Fruit fly (Drosophila melanogaster) whole organism, embryonic: ENCODE measurements around the gene CG4820.
A peak's percentile ranks its signal among the peaks of the same experiment; 100 is the strongest.

ENCODE experiments used
- Asciz ChIP-seq: fragments of 200-800 bp; sonication (Bioruptor generic); optimal IDR thresholded peaks from 2 replicates; lab custom pipeline; 2017; ENCODE audit warnings: missing biosample characterization, mild to moderate bottlenecking, missing genetic modification characterization, missing genetic modification reagents
- BEAF-32 ChIP-seq: fragments of 200-800 bp; sonication (Bioruptor generic); optimal IDR thresholded peaks from 3 replicates; lab custom pipeline; 2017; ENCODE audit warnings: missing biosample characterization, missing genetic modification characterization, mild to moderate bottlenecking, moderate library complexity, missing genetic modification reagents
- CG10366 ChIP-seq: fragments of 200-800 bp; sonication (Bioruptor generic); IDR thresholded peaks from 2 replicates; pipeline ENCODE4 v1.3.6; 2022; ENCODE audit warnings: missing biosample characterization, missing genetic modification characterization
- CG10431 ChIP-seq: fragments of 200-800 bp; sonication (Bioruptor generic); optimal IDR thresholded peaks from 3 replicates; lab custom pipeline; 2018; ENCODE audit warnings: missing biosample characterization, mild to moderate bottlenecking, missing genetic modification characterization
- CG10565 ChIP-seq: fragments of 200-800 bp; sonication (Bioruptor generic); optimal IDR thresholded peaks from 3 replicates; lab custom pipeline; 2016; ENCODE audit warnings: missing biosample characterization, mild to moderate bottlenecking, missing genetic modification characterization
- CG1233 ChIP-seq: fragments of 200-800 bp; sonication (Bioruptor generic); optimal IDR thresholded peaks from 4 replicates; lab custom pipeline; 2018; ENCODE audit warnings: missing biosample characterization, mild to moderate bottlenecking, missing genetic modification characterization
- CG15514 ChIP-seq: fragments of 200-800 bp; sonication (Bioruptor generic); optimal IDR thresholded peaks from 3 replicates; lab custom pipeline; 2017; ENCODE audit warnings: missing biosample characterization, missing genetic modification characterization, mild to moderate bottlenecking, moderate library complexity, missing genetic modification reagents
- CG17385 ChIP-seq: fragments of 200-800 bp; sonication (Bioruptor generic); optimal IDR thresholded peaks from 3 replicates; lab custom pipeline; 2018; ENCODE audit warnings: missing biosample characterization, mild to moderate bottlenecking, missing genetic modification characterization
- CG17568 ChIP-seq: fragments of 200-800 bp; sonication (Bioruptor generic); optimal IDR thresholded peaks from 2 replicates; lab custom pipeline; 2018; ENCODE audit warnings: missing biosample characterization, mild to moderate bottlenecking, missing genetic modification characterization, moderate library complexity
- CG17912 ChIP-seq: fragments of 200-800 bp; sonication (Bioruptor generic); optimal IDR thresholded peaks from 2 replicates; lab custom pipeline; 2018; ENCODE audit warnings: missing biosample characterization, mild to moderate bottlenecking, missing genetic modification characterization
- CG1792 ChIP-seq: fragments of 200-800 bp; sonication (Bioruptor generic); optimal IDR thresholded peaks from 2 replicates; lab custom pipeline; 2016; ENCODE audit warnings: missing biosample characterization, missing genetic modification characterization
- CG18476 ChIP-seq: fragments of 200-800 bp; sonication (Bioruptor generic); optimal IDR thresholded peaks from 2 replicates; lab custom pipeline; 2016; ENCODE audit warnings: missing biosample characterization, mild to moderate bottlenecking, missing genetic modification characterization
- CG2678 ChIP-seq: fragments of 200-800 bp; sonication (Bioruptor generic); optimal IDR thresholded peaks from 3 replicates; lab custom pipeline; 2019; ENCODE audit warnings: missing biosample characterization, mild to moderate bottlenecking, missing genetic modification characterization, moderate library complexity
- CG31224 ChIP-seq: fragments of 200-800 bp; sonication (Bioruptor generic); IDR thresholded peaks from 2 replicates; pipeline ENCODE4 v1.3.6; 2022; ENCODE audit warnings: missing biosample characterization, missing genetic modification characterization
- CG34224 ChIP-seq: fragments of 200-800 bp; sonication (Bioruptor generic); IDR thresholded peaks from 3 replicates; pipeline ENCODE4 v1.3.6; 2022; ENCODE audit warnings: missing biosample characterization, missing genetic modification characterization; ENCODE audit not compliant: partially characterized antibody
- CG4282 ChIP-seq: fragments of 200-800 bp; sonication (Bioruptor generic); optimal IDR thresholded peaks from 2 replicates; lab custom pipeline; 2016; ENCODE audit warnings: missing biosample characterization, missing genetic modification characterization
- CG4730 ChIP-seq: fragments of 200-800 bp; sonication (Bioruptor generic); IDR thresholded peaks from 2 replicates; pipeline ENCODE4 v1.3.6; 2022; ENCODE audit warnings: missing biosample characterization, missing genetic modification characterization
- CG4820 ChIP-seq: fragments of 200-800 bp; sonication (Bioruptor generic); optimal IDR thresholded peaks from 3 replicates; lab custom pipeline; 2016; ENCODE audit warnings: missing biosample characterization, missing genetic modification characterization
- CG6175 ChIP-seq: fragments of 200-800 bp; sonication (Bioruptor generic); IDR thresholded peaks from 3 replicates; pipeline ENCODE4 v1.3.6; 2022; ENCODE audit warnings: missing biosample characterization, missing genetic modification characterization
- CG6813 ChIP-seq: fragments of 200-800 bp; sonication (Bioruptor generic); optimal IDR thresholded peaks from 2 replicates; lab custom pipeline; 2017; ENCODE audit warnings: missing biosample characterization, missing genetic modification characterization, mild to moderate bottlenecking, moderate library complexity, missing genetic modification reagents
- CG7987 ChIP-seq: fragments of 200-800 bp; sonication (Bioruptor generic); optimal IDR thresholded peaks from 2 replicates; lab custom pipeline; 2018; ENCODE audit warnings: missing biosample characterization, mild to moderate bottlenecking, missing genetic modification characterization, moderate library complexity
- CG8478 ChIP-seq: fragments of >200 bp; optimal IDR thresholded peaks from 2 replicates; lab custom pipeline; 2018
- CG8944 ChIP-seq: fragments of 200-800 bp; sonication (Bioruptor generic); optimal IDR thresholded peaks from 3 replicates; lab custom pipeline; 2016; ENCODE audit warnings: missing biosample characterization, missing genetic modification characterization
- CG9876 ChIP-seq: fragments of 200-800 bp; sonication (Bioruptor generic); optimal IDR thresholded peaks from 2 replicates; lab custom pipeline; 2016; ENCODE audit warnings: missing biosample characterization, missing genetic modification characterization
- Dip3 ChIP-seq: fragments of 200-800 bp; sonication (Bioruptor generic); optimal IDR thresholded peaks from 3 replicates; lab custom pipeline; 2016; ENCODE audit warnings: missing biosample characterization, missing genetic modification characterization
- Drgx ChIP-seq: fragments of 200-800 bp; sonication (Bioruptor generic); IDR thresholded peaks from 2 replicates; pipeline ENCODE4 v1.3.6; 2022; ENCODE audit warnings: missing biosample characterization, missing genetic modification characterization
- E2f1 ChIP-seq: fragments of 200-800 bp; sonication (Bioruptor generic); IDR thresholded peaks from 2 replicates; pipeline ENCODE4 v1.3.6; 2022; ENCODE audit warnings: missing biosample characterization, missing genetic modification characterization
- E2f2 ChIP-seq: fragments of 200-800 bp; sonication (Bioruptor generic); IDR thresholded peaks from 2 replicates; pipeline ENCODE4 v1.3.6; 2022; ENCODE audit warnings: missing biosample characterization, missing genetic modification characterization
- Ets97D ChIP-seq: fragments of 200-800 bp; sonication (Bioruptor generic); optimal IDR thresholded peaks from 3 replicates; lab custom pipeline; 2016; ENCODE audit warnings: missing biosample characterization, missing genetic modification characterization
- H2.0 ChIP-seq: fragments of 200-800 bp; sonication (Bioruptor generic); IDR thresholded peaks from 2 replicates; pipeline ENCODE4 v1.3.6; 2022; ENCODE audit warnings: missing biosample characterization, missing genetic modification characterization
- Hey ChIP-seq: fragments of 200-800 bp; sonication (Bioruptor generic); optimal IDR thresholded peaks from 3 replicates; lab custom pipeline; 2018; ENCODE audit warnings: missing biosample characterization, mild to moderate bottlenecking, missing genetic modification characterization
- Mes4 ChIP-seq: fragments of 200-800 bp; sonication (Bioruptor generic); optimal IDR thresholded peaks from 2 replicates; lab custom pipeline; 2016; ENCODE audit warnings: missing biosample characterization, missing genetic modification characterization
- Nf-YB ChIP-seq: fragments of 200-800 bp; sonication (Bioruptor generic); optimal IDR thresholded peaks from 3 replicates; lab custom pipeline; 2019; ENCODE audit warnings: missing biosample characterization, mild to moderate bottlenecking, missing genetic modification characterization, moderate library complexity
- Usf ChIP-seq: fragments of 200-800 bp; sonication (Bioruptor generic); optimal IDR thresholded peaks from 2 replicates; lab custom pipeline; 2017; ENCODE audit warnings: missing genotype, missing biosample characterization, missing genetic modification characterization
- Xrp1 ChIP-seq: fragments of 200-800 bp; sonication (Bioruptor generic); IDR thresholded peaks from 2 replicates; pipeline ENCODE4 v1.3.6; 2022; ENCODE audit warnings: missing biosample characterization, missing genetic modification characterization
- ara ChIP-seq: fragments of 200-800 bp; sonication (Bioruptor generic); IDR thresholded peaks from 2 replicates; pipeline ENCODE4 v1.3.6; 2022; ENCODE audit warnings: missing biosample characterization, missing genetic modification characterization
- bowl ChIP-seq: fragments of 200-800 bp; sonication (Bioruptor generic); IDR thresholded peaks from 2 replicates; pipeline ENCODE4 v1.3.6; 2022; ENCODE audit warnings: missing biosample characterization, missing genetic modification characterization
- br ChIP-seq: fragments of >200 bp; optimal IDR thresholded peaks from 2 replicates; lab custom pipeline; 2017
- gcm2 ChIP-seq: fragments of 200-800 bp; sonication (Bioruptor generic); optimal IDR thresholded peaks from 2 replicates; lab custom pipeline; 2016; ENCODE audit warnings: missing biosample characterization, missing genetic modification characterization
- gfzf ChIP-seq: fragments of 200-800 bp; sonication (Bioruptor generic); optimal IDR thresholded peaks from 2 replicates; lab custom pipeline; 2016; ENCODE audit warnings: missing biosample characterization, mild to moderate bottlenecking, missing genetic modification characterization, moderate library complexity
- gsb-n ChIP-seq: fragments of 200-800 bp; sonication (Bioruptor generic); optimal IDR thresholded peaks from 3 replicates; lab custom pipeline; 2018; ENCODE audit warnings: missing biosample characterization, mild to moderate bottlenecking, missing genetic modification characterization
- hb ChIP-seq: fragments of 200-800 bp; sonication (Bioruptor generic); IDR thresholded peaks from 3 replicates; pipeline ENCODE4 v1.3.6; 2022; ENCODE audit warnings: missing biosample characterization, missing genetic modification characterization; ENCODE audit not compliant: partially characterized antibody
- lmd ChIP-seq: fragments of 200-800 bp; sonication (Bioruptor generic); IDR thresholded peaks from 2 replicates; pipeline ENCODE4 v1.3.6; 2022; ENCODE audit warnings: missing biosample characterization, missing genetic modification characterization
- lola ChIP-seq, 3 experiments: fragments of >200 bp in 2 of 3; fragments of 200-800 bp in 1 of 3; sonication (Bioruptor generic) in 1 of 3; optimal IDR thresholded peaks; 2 replicates each; lab custom pipeline; 2017 to 2019; ENCODE audit warnings: missing biosample characterization in 3 of 3, missing genetic modification characterization in 3 of 3, mild to moderate bottlenecking in 1 of 3, moderate library complexity in 1 of 3
- row ChIP-seq: fragments of 200-800 bp; sonication (Bioruptor generic); IDR thresholded peaks from 3 replicates; pipeline ENCODE4 v1.3.6; 2022; ENCODE audit warnings: missing biosample characterization, missing genetic modification characterization
- tap ChIP-seq: fragments of 200-800 bp; optimal IDR thresholded peaks from 3 replicates; lab custom pipeline; 2019; ENCODE audit warnings: missing biosample characterization, mild to moderate bottlenecking, missing genetic modification characterization, moderate library complexity
- toy ChIP-seq: fragments of 200-800 bp; sonication (Bioruptor generic); IDR thresholded peaks from 2 replicates; pipeline ENCODE4 v1.3.6; 2022; ENCODE audit warnings: missing biosample characterization, missing genetic modification characterization
- trh ChIP-seq: fragments of 200-800 bp; sonication (Bioruptor generic); optimal IDR thresholded peaks from 2 replicates; lab custom pipeline; 2016; ENCODE audit warnings: missing biosample characterization, missing genetic modification characterization
- z ChIP-seq: fragments of 200-800 bp; sonication (Bioruptor generic); IDR thresholded peaks from 3 replicates; pipeline ENCODE4 v1.3.6; 2022; ENCODE audit warnings: missing biosample characterization, missing genetic modification characterization

Gene CG4820

DNA sequence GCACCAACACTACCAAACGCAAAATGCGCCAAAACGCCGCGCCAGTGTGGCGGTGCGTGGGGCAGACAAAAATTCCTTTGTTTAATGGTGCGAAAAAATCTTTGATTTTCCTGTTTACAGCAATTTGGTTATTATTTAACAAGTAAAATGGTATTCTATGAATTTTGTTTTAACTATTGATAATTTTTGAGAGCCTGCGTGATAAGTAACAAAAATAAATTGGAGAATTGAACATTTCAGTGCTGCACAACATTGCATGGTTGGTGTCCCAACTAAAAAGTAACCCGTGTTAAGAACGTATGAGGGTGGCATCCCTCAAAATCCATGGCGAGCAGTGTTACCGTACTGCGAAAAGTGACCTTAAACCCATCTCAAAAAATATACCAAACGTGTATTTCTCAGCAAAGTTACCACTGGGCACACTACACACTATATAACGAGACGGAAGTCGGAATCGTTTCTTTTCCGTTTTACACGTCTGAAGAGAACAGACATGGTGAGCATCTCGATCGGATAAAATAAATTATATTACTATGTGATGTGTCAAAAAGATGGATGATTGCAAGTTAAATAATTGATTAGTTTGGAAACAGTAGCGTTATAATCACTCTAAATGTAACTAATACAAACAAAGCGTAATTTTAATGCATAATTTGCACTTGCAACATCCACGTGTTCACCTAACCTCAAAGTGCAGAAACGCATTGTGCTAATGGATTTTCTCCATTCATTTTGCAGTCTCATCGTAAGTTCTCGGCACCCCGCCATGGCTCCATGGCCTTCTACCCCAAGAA is 5.3 kb downstream of the CG4820 start, which contains the start of the genes CG6693 and RpL3 (continued):
- TF ChIP-seq CG2678: peak; percentile 82
- peak; percentile 61; the same call in 1 of the 2 replicates for TF ChIP-seq bowl (GFP tag; lab: Robert Waterston, UW)
- TF ChIP-seq toy (GFP tag; lab: Robert Waterston, UW): peak; percentile 53
- peak; percentile 90 for TF ChIP-seq CG6813 (GFP tag; lab: Kevin White, UChicago)
- TF ChIP-seq gcm2: peak; percentile 66
- TF ChIP-seq lmd: no peak; the same call in 1 of the 2 replicates
- TF ChIP-seq z (GFP tag; lab: Robert Waterston, UW): peak; percentile 56; the same call in 1 of the 3 replicates
- TF ChIP-seq gsb-n (tag; lab: Kevin White, UChicago): peak; percentile 76
- TF ChIP-seq lola (GFP tag; optimal IDR thresholded peaks at IDR 0.05; lab: Kevin White, UChicago): no peak
- TF ChIP-seq H2.0: peak; percentile 47
- no peak for TF ChIP-seq Usf (GFP tag; lab: Kevin White, UChicago)
- TF ChIP-seq CG10431 (GFP tag; lab: Kevin White, UChicago): peak; percentile 88
- TF ChIP-seq CG34224 (GFP tag; lab: Robert Waterston, UW): no peak; the same call in 2 of the 3 replicates
- TF ChIP-seq Ets97D (GFP tag; lab: Kevin White, UChicago): peak; percentile 98
- TF ChIP-seq E2f2: peak; percentile 82
- peak; percentile 48 for TF ChIP-seq trh (GFP tag; lab: Kevin White, UChicago)
- TF ChIP-seq hb (GFP tag; lab: Robert Waterston, UW): no peak
- peak; percentile 76 for TF ChIP-seq CG17912
- peak; percentile 28; the same call in 1 of the 2 replicates for TF ChIP-seq ara (GFP tag; lab: Robert Waterston, UW)
- TF ChIP-seq Nf-YB (GFP tag; lab: Kevin White, UChicago): peak; percentile 56
- TF ChIP-seq CG4820 (GFP tag; lab: Kevin White, UChicago): peak; percentile 54
- TF ChIP-seq Hey (tag; lab: Kevin White, UChicago): peak; percentile 66
- no peak for TF ChIP-seq CG10565 (GFP tag; lab: Kevin White, UChicago)
- TF ChIP-seq CG10366 (GFP tag; lab: Robert Waterston, UW): peak; percentile 27; the same call in 1 of the 2 replicates
- TF ChIP-seq Drgx (GFP tag; lab: Robert Waterston, UW): peak; percentile 47; the same call in 1 of the 2 replicates
- TF ChIP-seq CG1233 (GFP tag; lab: Kevin White, UChicago): peak; percentile 79
- peak; percentile 95 for TF ChIP-seq CG7987 (GFP tag; lab: Kevin White, UChicago)
- peak; percentile 4 for TF ChIP-seq CG8944 (GFP tag; lab: Kevin White, UChicago)
- TF ChIP-seq CG6175 (GFP tag; lab: Robert Waterston, UW): peak; percentile 36; the same call in 1 of the 3 replicates
- peak; percentile 5 for TF ChIP-seq CG4282 (GFP tag; lab: Kevin White, UChicago)
- TF ChIP-seq Asciz: peak; percentile 86
- peak; percentile 87 for TF ChIP-seq CG15514 (GFP tag; lab: Kevin White, UChicago)
- TF ChIP-seq Dip3: peak; percentile 44
- TF ChIP-seq CG1792 (GFP tag; lab: Kevin White, UChicago): no peak
- TF ChIP-seq CG8478 (lab: Kevin White, UChicago): peak; percentile 69
- TF ChIP-seq BEAF-32 (GFP tag; lab: Kevin White, UChicago): peak; percentile 61
- TF ChIP-seq CG17568 (GFP tag; lab: Kevin White, UChicago): peak; percentile 89
- TF ChIP-seq CG9876 (GFP tag; lab: Kevin White, UChicago): peak; percentile 71
- TF ChIP-seq CG17385 (GFP tag; lab: Kevin White, UChicago): peak; percentile 88
- TF ChIP-seq br (lab: Kevin White, UChicago): no peak
- TF ChIP-seq E2f1: peak; percentile 47; the same call in 1 of the 2 replicates
- TF ChIP-seq CG4730 (GFP tag; lab: Robert Waterston, UW): peak; percentile 38
- TF ChIP-seq tap (tag; lab: Kevin White, UChicago): peak; percentile 84
- peak; percentile 55 for TF ChIP-seq CG31224
- peak; percentile 44 for TF ChIP-seq Xrp1 (GFP tag; lab: Robert Waterston, UW)
- peak; percentile 22 for TF ChIP-seq CG18476 (GFP tag; lab: Kevin White, UChicago)
- peak; percentile 100 for TF ChIP-seq gfzf (GFP tag; lab: Kevin White, UChicago)
- peak; percentile 36 for TF ChIP-seq row
- TF ChIP-seq Mes4 (GFP tag; lab: Kevin White, UChicago): peak; percentile 81
